Worm (Caenorhabditis elegans) whole organism, dauer: ENCODE results near the gene C07G2.5.

Experiments
- unc-62 ChIP-seq: sonication (generic microtip); optimal IDR thresholded peaks from 2 replicates; lab custom pipeline; 2017; ENCODE audit warnings: missing biosample characterization, missing genetic modification reagents, missing genetic modification characterization

C07G2.5 gene

DNA sequence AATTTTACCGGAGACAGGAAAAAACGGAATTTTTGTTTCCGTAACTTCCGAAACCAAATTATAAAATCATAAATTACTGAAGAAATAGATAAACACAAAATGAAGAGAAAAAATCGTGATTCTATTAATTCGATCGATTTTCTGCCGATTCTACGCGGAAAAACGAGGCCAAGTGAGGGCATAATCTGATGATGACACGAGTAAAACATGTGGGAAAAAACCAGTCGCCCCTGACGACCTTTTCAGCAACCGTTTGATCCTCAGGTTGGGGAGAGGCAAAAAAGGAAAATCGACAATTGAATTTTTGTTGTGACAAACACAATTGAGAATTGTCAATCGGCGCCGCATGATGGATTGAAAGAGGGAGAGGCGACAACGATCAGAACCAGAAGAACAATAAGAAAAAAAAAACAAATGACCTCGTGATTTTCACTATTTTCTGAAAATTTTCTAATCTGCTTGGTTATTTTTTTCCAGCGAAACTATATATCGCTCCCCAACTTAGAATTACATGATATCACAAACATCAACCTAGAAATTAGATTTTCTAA, 6.2 kb upstream of the C07G2.5 start:
- TF ChIP-seq unc-62, result no peak

DNA sequence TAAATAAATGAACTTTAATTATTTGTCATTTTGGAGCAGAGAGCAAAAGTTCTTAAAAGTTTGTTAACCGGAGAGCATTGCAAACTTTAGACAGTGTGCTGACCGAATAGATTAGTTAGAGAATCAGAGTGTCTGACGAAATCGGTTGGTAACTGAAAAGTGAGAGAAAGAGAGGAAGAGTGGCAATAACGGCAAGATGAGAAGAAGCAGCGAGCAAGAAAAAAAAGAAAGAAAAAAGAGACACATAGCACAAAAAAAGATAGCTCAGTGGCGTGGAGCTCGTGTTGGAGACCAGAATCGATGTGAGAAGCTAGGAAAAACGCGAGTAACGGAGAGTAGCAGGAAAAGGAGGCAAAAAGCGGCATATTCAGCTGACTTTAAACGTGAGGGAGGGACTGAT, 5.5 kb upstream of the C07G2.5 start:
- no peak for TF ChIP-seq unc-62

DNA sequence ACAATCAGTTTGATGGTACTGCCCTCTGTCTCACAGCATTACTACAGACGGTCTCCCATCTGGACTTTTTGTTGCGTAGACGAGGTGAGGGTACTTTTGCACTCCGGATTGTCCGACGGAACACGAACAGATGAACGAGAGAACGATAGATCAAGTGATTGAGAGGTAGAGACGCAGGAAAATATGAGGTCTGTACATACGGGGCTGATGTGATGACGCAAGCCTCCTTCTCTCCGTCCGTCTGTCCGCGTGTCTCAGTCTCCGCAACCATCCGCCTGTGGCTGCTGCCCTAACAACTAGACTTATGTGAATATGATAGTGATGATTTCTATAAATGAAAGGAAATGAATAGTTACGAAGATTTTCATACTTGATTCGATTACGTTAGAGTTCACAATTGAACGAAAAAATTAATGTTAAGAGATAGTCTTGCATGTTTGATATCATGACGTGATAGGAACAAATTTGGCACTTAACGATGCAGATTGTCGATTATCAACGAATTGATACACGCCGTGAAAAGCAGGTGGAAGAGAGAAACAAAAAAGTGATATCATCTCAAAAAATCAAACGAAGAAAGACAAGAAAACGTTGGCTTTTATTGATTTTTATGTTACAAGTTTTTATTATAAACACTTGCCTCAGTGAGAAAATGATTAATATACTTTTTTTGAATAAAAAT, 3.9 kb upstream of the C07G2.5 start:
- TF ChIP-seq unc-62, result no peak

DNA sequence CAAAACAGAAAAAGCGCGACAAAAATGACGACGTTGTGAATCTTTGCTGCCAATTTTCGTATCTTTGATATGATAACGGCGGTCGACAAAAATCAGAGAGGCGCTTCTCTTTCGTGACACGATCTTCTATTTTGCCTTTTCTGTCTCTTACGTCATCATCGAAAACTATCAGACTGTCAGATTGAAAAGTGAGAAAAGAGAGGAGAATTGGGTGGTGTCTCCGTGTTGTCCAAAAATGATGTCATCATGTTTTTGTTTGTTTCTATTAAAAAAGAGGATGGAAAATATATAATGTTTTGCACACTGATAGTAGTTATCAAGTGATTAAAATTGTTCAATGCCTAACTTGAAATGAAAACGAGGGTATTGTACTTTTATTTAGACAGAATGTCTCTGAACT, 2.8 kb downstream of the C07G2.5 start:
- no peak for TF ChIP-seq unc-62

DNA sequence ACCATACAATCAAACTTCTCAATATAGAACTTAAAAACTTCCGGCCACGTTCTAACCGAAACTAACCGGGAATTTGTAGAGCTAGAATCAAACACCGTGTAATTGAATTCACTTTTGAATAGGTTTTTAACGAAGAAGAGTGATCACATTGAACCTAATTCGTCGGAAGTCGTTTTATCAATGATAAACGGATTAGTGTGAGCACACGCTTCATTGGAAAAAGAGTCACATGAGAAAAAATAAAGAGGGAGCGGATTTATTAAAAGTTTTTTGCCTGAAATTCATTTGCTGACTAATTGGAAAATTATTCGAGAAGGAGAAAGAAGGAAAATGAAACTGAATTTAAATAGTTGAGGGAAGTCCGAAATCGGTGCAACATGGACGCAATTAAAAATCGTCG, 3.2 kb downstream of the C07G2.5 start:
- no peak for TF ChIP-seq unc-62

DNA sequence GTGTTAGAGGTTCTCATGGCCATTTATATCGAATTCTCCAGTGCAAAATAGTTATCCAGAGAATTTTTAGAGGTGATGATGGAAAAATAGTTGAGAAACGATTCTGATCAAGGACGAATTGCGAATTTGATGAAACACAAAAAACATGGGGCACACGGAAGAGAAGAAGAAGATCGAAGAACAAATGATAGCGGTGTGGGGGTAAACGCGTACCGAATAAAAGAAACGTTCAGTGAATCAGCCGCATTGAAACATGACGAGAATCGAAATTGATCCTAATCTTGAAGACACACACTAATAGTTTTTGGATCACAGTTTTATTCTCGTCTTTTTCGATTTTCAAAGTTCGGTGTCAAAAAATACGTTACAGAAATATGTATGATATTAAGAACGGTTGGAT, 3.6 kb downstream of the C07G2.5 start:
- no peak for TF ChIP-seq unc-62

DNA sequence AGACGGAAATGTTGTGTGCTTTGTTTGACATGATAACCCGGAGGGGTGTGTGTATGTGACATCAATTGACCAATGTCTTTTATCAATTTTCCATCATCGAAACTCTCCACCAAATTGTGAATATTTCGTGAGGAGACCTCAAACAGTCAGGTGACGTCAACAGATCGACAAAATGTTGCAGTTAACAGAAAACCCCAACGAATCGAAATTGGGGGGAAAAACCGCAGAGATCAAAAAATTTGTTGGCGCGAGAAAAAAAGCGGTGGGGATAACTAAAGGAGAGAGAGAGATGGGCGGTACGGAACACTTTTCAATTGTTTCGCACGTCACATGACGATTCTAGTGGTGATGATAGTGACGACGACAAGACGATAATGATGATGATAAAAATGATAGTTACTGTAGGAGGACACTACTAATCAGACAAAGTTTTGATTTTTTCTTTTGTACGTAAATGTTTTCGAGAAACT, 4.3 kb downstream of the C07G2.5 start:
- TF ChIP-seq unc-62, result no peak

DNA sequence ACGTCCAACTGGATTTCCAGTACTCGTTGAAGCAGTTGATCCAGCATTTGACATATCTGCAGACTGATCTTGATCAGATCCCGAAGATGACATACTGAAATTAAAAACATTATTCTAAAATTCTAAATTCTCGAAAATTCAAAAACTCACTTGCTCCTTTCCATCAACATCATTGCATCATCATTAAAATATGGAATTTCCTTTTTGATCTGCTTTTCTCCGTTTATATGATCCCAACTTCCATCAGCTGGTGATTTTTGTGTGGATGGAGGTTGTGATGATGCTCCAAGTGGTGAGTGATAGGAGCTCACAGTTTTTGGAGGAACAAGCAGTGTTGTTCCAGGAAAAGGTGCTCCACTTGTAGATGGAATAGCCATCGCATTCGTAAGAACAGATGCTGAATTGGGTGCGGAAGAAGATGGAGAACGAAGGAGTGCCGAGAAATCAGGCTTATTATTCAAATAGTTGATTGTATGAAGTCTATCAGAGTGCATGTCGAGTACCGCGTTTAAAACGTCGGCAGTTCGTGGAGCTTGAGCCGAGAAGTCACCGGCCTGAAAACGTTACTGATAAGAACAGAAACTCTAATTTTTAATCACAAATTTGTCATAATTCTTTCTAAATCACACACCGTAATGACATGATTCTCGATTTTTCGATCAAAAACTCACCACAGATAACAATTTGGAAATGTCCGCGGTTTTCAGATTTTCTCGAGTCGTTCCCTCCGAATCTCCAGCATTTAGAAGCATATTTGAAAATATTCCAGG, 5.6 kb downstream of the C07G2.5 start:
- no peak for TF ChIP-seq unc-62

DNA sequence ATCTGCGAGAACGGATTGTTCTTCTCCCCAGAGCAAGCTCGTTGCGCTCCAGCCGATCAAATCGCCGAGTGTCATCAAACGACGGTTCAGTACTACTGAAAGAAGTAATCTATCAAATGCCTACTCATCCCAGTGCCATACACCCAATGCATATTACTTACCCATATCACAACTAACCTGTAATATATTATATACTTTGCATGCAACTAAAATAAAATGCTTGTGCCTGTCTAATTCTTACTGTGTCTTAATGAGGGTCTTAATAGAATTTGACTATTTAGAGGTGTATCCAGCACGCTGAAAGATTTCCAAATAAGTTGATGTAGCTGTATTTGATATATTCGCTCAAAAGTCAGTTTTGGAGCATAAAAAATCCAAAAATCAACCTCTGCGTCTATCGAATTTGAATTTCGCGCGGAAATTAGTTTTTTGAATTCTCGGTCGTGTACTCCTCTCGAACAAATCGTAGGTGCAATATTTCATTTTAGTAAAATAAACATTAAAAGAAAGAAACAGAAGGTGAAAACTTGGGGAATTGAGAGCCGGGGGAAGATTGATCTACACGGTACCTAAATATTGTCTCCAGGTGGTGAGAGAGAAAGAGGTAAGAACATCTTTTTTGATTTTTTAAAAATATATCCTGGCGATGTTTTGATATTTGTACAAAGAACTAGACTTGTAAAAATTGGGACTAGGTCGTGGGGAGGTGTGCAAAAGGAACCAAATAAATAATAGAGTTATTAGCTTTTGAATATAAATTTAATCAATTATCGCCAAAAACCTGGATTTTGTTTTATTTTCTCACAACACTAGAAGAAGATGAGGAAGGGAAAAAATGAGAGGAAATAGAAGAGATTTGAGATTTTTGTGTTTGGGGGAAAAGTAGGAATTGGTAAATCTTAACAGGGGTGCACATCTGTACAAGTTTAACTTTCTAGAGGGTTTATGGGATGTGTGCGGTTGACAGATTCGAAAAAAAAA, 7.4 kb downstream of the C07G2.5 start:
- TF ChIP-seq unc-62, result no peak

DNA sequence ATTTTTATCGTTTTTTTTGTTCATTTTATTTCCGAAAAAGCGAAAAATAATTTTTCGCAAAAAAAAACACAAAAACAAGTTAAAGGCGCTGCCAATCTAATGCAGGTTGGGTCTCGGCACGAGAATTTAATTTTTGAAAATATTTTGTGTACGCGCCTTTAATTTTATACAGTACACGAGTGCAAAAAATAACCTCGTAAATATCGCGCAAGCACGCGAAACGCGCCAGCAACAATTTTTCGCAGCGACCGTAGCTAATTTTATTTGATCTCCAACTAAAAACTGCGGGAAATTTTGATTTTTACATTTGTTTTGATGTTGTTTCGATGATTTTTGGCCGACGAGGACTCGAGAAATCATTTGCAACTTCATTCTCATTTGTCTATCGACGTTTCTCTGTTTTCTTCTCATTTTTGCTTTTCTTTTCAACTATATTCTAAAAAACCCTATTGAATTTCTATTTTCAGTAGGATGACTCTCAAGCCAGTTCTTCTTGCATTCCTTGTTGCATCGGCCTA, 9.9 kb downstream of the C07G2.5 start, which contains the start of gene cpg-1:
TSS of gene cpg-1 (plus strand) at position 468 of the 518 bp plus-strand sequence.
- no peak for TF ChIP-seq unc-62

DNA sequence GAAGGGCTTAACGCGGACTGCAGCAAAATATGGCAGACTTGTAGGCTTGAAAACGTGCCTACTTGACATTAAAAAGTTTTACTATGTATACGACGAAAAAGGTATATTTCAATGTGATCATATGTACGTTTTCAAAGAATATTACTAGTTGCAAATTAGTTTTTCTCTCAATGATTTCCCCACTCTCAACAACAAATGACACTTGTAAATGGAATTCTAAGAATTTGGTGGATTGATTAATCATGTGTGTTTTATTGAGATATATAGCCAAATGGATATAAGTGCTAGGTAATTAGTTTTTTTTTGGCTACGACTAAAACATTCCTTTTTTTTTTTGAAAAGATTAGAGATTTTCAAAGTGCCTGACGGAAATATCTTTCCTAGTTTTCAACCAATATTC, 11.6 kb downstream of the C07G2.5 start:
- TF ChIP-seq unc-62, result no peak

DNA sequence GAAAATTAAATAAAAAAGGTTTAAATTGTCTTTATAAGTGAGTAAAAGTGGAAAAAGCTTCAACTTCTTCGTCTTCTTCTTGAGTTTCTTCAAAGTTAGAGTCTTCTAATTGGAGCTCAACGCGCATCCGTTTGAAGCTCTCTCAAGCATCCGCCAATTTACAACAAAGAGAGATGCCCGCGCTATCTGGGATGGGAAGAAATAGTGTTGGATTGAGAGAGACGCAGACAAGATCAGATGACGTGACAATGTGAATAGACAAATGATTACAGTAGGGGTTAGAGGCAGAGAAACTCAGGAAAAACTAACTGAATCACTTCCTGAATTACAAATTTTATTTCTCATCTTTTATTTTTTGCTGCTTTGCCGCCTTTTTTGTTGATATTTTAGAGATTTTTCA, 15.9 kb downstream of the C07G2.5 start:
- TF ChIP-seq unc-62, result no peak

DNA sequence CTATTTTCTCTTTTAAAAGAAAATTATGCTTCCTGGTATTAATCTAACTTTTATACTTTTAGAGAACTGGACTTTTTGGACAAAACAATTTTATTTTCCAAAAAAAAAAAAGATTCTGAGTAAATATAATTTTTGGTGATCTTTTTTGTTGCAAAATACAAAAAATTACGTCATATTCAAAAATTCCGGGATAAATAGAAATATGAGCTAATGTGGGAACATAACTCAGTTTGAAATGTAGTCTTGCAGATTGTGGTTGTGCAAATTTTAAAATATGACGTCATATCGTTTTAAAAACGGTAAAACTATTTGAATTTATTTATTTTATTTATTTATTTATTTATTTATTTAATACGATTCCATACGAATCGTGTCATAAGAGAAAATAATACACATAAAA, 17.1 kb downstream of the C07G2.5 start:
- no peak for TF ChIP-seq unc-62

DNA sequence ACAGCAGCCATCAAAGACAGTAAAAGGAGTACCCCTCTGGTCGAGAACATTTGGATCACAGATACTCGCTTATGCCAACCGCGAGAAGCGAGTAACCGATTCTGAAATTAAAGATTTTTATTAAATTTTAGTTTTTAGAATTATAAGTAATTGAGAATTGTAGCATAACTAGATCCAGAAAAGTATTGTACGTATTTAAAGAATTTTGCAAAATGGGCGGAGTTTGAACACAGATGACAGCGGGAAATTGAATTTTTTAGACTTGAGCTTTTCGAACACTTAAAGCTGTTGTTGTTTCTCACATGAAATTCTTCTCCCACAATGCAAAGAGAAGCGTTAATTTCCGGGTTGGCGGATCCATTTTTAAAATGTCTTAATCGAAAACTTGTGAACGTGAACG, 21.4 kb downstream of the C07G2.5 start, which contains the start of gene ins-17:
TSS of gene ins-17 (minus strand) at position 101 of the 400 bp plus-strand sequence.
- no peak for TF ChIP-seq unc-62

DNA sequence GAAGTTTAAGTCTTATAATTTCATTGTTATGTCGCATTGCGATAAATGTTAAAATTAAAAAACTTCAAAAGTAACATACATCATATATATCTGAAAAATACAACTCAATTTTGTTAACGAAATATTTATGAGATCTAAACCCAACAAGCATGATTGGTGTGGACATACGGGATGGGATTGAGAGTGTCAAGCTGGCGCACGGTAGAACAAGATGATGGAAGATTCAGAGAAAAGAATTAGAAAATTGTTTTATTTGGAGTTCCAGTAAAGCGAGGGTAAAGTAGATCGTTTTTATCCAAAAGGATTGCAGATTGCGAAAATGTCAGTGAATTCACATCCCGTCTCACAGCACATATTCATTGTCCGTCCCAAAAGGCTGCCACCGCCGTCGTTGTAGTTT, 22.0 kb downstream of the C07G2.5 start:
- no peak for TF ChIP-seq unc-62

DNA sequence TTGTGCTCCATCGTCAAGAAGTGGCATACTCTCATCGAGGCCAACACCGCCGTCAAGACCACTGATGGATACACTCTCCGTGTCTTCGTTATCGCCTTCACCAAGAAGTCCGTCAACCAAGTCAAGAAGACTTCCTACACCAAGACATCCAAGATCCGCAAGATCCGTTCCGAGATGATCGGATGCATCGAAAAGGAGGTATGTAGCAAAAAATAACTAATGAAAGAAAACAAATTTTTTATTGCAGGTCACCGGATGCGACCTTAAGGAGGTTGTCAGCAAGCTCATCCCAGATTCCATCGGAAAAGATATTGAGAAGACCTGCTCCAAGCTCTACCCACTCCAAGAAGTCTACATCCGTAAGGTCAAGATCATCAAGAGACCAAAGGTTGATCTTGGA, 22.5 kb downstream of the C07G2.5 start:
- no peak for TF ChIP-seq unc-62
